Worm (Caenorhabditis elegans) whole organism, early embryonic: Measurements from ENCODE around the gene srh-140.
"Not testable (repeated sequence)": the region's sequence is repeated elsewhere in the genome, so short reads cannot be mapped to it uniquely, and the experiment has no call there.

Source experiments
- B0310.2 ChIP-seq: sonication (generic microtip); optimal IDR thresholded peaks from 2 replicates; lab custom pipeline; 2016; ENCODE audit warnings: mild to moderate bottlenecking, missing genetic modification characterization, missing compliant biosample characterization
- F13C5.2 ChIP-seq: sonication (generic microtip); optimal IDR thresholded peaks from 2 replicates; lab custom pipeline; 2017; ENCODE audit warnings: mild to moderate bottlenecking, missing genetic modification characterization, inconsistent platforms, missing compliant biosample characterization
- aly-1 ChIP-seq: sonication (generic microtip); optimal IDR thresholded peaks from 2 replicates; lab custom pipeline; 2016; ENCODE audit warnings: missing genetic modification characterization, missing compliant biosample characterization
- ama-1 ChIP-seq: fragments of 150-350 bp; optimal IDR thresholded peaks from 2 replicates; lab custom pipeline; 2014
- ceh-13 ChIP-seq: fragments of 200-800 bp; sonication (Bioruptor generic); optimal IDR thresholded peaks from 2 replicates; lab custom pipeline; 2018; ENCODE audit warnings: mild to moderate bottlenecking, missing genetic modification characterization, missing compliant biosample characterization
- ceh-36 ChIP-seq: sonication (generic microtip); optimal IDR thresholded peaks from 2 replicates; lab custom pipeline; 2016; ENCODE audit warnings: missing genetic modification characterization, inconsistent platforms, missing compliant biosample characterization
- ets-7 ChIP-seq: sonication (generic microtip); optimal IDR thresholded peaks from 2 replicates; lab custom pipeline; 2016; ENCODE audit warnings: missing genotype, missing genetic modification characterization, missing compliant biosample characterization
- flt-1 ChIP-seq: fragments of 200-800 bp; sonication (Bioruptor generic); IDR thresholded peaks from 2 replicates; pipeline ENCODE4 v1.3.6; 2022; ENCODE audit warnings: missing genetic modification characterization, missing compliant biosample characterization
- hmbx-1 ChIP-seq: sonication (generic microtip); optimal IDR thresholded peaks from 2 replicates; lab custom pipeline; 2016; ENCODE audit warnings: mild to moderate bottlenecking, missing genetic modification characterization, missing compliant biosample characterization
- hmg-4 ChIP-seq: fragments of 200-800 bp; sonication (Bioruptor generic); optimal IDR thresholded peaks from 2 replicates; lab custom pipeline; 2018; ENCODE audit warnings: mild to moderate bottlenecking, missing genetic modification characterization, missing compliant biosample characterization
- hnd-1 ChIP-seq: sonication (generic microtip); optimal IDR thresholded peaks from 2 replicates; lab custom pipeline; 2016; ENCODE audit warnings: missing genetic modification characterization, missing compliant biosample characterization
- pes-1 ChIP-seq: fragments of 200-800 bp; sonication (Bioruptor generic); IDR thresholded peaks from 2 replicates; pipeline ENCODE4 v1.3.6; 2022; ENCODE audit warnings: missing genetic modification reagents, missing genetic modification characterization, missing compliant biosample characterization
- scrt-1 ChIP-seq: fragments of 200-800 bp; sonication (Bioruptor generic); IDR thresholded peaks from 2 replicates; pipeline ENCODE4 v1.3.6; 2022; ENCODE audit warnings: missing genetic modification characterization, missing compliant biosample characterization
- sea-1 ChIP-seq: fragments of 200-800 bp; sonication (Bioruptor generic); conservative IDR thresholded peaks from 2 replicates; pipeline ENCODE4 v1.3.6; 2022; ENCODE audit warnings: missing genetic modification characterization, missing compliant biosample characterization
- tbx-11 ChIP-seq: fragments of 200-800 bp; sonication (Bioruptor generic); IDR thresholded peaks from 2 replicates; pipeline ENCODE4 v1.3.6; 2022; ENCODE audit warnings: missing genetic modification characterization, missing compliant biosample characterization
- tbx-37 ChIP-seq: fragments of 200-800 bp; sonication (Bioruptor generic); conservative IDR thresholded peaks from 2 replicates; pipeline ENCODE4 v1.3.6; 2022; ENCODE audit warnings: missing genetic modification reagents, missing genetic modification characterization, missing compliant biosample characterization
- tra-4 ChIP-seq: sonication (generic microtip); optimal IDR thresholded peaks from 2 replicates; lab custom pipeline; 2017; ENCODE audit warnings: missing genetic modification characterization, missing compliant biosample characterization

srh-140 gene

ce11 chrV:15733020-15733419 is 11.0 kb downstream of the srh-140 start:
- TF ChIP-seq sea-1 (no peak), hmbx-1 (no peak), ets-7 (no peak), ceh-36 (tag; lab: Kevin White, UChicago) (no peak), F13C5.2 (tag; lab: Kevin White, UChicago) (no peak)

ce11 chrV:15733568-15733967 is 11.6 kb downstream of the srh-140 start, which contains the start of gene T23D5.3:
TSS of gene T23D5.3 (minus strand) at chrV:15733668.
- TF ChIP-seq aly-1 (tag; lab: Kevin White, UChicago) (no peak), flt-1 (GFP tag; lab: Robert Waterston, UW) (no peak)

- TF ChIP-seq ceh-13 (no peak), aly-1 (tag; lab: Kevin White, UChicago) (no peak), B0310.2 (tag; lab: Kevin White, UChicago) (no peak), hmbx-1 (no peak), tbx-37 (no peak), scrt-1 (GFP tag; lab: Robert Waterston, UW) (no peak), flt-1 (GFP tag; lab: Robert Waterston, UW) (no peak), pes-1 (GFP tag; lab: Robert Waterston, UW) (no peak), hnd-1 (tag; lab: Kevin White, UChicago) (no peak), tra-4 (tag; lab: Kevin White, UChicago) (no peak), hmg-4 (GFP tag; lab: Kevin White, UChicago) (no peak), F13C5.2 (tag; lab: Kevin White, UChicago) (no peak), ceh-36 (tag; lab: Kevin White, UChicago) (no peak), ets-7 (no peak), ama-1 (no peak)
These were observed 13.7 kb downstream of the srh-140 start, which contains the start of gene str-27 for ce11 chrV:15735720-15736119. TSS of gene str-27 (minus strand) at chrV:15735820.

ce11 chrV:15741851-15742250 is 19.9 kb downstream of the srh-140 start, which contains the start of gene str-18:
TSS of gene str-18 (minus strand) at chrV:15741951.
- no peak for TF ChIP-seq aly-1 (tag; lab: Kevin White, UChicago)
- TF ChIP-seq flt-1 (GFP tag; lab: Robert Waterston, UW), result no peak
- TF ChIP-seq tra-4 (tag; lab: Kevin White, UChicago), result no peak
- TF ChIP-seq scrt-1 (GFP tag; lab: Robert Waterston, UW), result no peak
- TF ChIP-seq hnd-1 (tag; lab: Kevin White, UChicago), result no peak
- no peak for TF ChIP-seq tbx-37
- TF ChIP-seq ama-1, result no peak
- no peak for TF ChIP-seq pes-1 (GFP tag; lab: Robert Waterston, UW)
- TF ChIP-seq sea-1, result no peak
- no peak for TF ChIP-seq ets-7
- TF ChIP-seq ceh-13, result no peak
- no peak for TF ChIP-seq ceh-36 (tag; lab: Kevin White, UChicago)

- not testable (repeated sequence) for TF ChIP-seq pes-1 (GFP tag; lab: Robert Waterston, UW); tra-4 (tag; lab: Kevin White, UChicago); ceh-36 (tag; lab: Kevin White, UChicago)
These were observed 22.4 kb downstream of the srh-140 start, which contains the start of gene str-19 for ce11 chrV:15744366-15744765. TSS of gene str-19 (minus strand) at chrV:15744466.

ce11 chrV:15748343-15748742 is 26.4 kb downstream of the srh-140 start, which contains the start of gene T23D5.8:
TSS of gene T23D5.8 (minus strand) at chrV:15748443.
- TF ChIP-seq tra-4 (tag; lab: Kevin White, UChicago); flt-1 (GFP tag; lab: Robert Waterston, UW); tbx-11 (GFP tag; lab: Robert Waterston, UW): not testable (repeated sequence)

ce11 chrV:15750130-15750529 is 28.1 kb downstream of the srh-140 start, which contains the start of gene str-6:
TSS of gene str-6 (minus strand) at chrV:15750230.
- TF ChIP-seq F13C5.2 (tag; lab: Kevin White, UChicago) (no peak), ceh-36 (tag; lab: Kevin White, UChicago) (no peak), flt-1 (GFP tag; lab: Robert Waterston, UW) (no peak), pes-1 (GFP tag; lab: Robert Waterston, UW) (no peak), hnd-1 (tag; lab: Kevin White, UChicago) (no peak), B0310.2 (tag; lab: Kevin White, UChicago) (no peak), ama-1 (no peak)

ce11 chrV:15752049-15752448 is 30.1 kb downstream of the srh-140 start, which contains the start of gene str-43:
TSS of gene str-43 (minus strand) at chrV:15752149.
- no peak for TF ChIP-seq flt-1 (GFP tag; lab: Robert Waterston, UW)

- not testable (repeated sequence) for TF ChIP-seq ceh-36 (tag; lab: Kevin White, UChicago); tra-4 (tag; lab: Kevin White, UChicago); ceh-13
These were observed 31.0 kb downstream of the srh-140 start, which contains the start of gene str-5 for ce11 chrV:15752941-15753340. TSS of gene str-5 (plus strand) at chrV:15753241.
